Worm (Caenorhabditis elegans): ENCODE measurements around the gene rpn-3.

Gene rpn-3

DNA sequence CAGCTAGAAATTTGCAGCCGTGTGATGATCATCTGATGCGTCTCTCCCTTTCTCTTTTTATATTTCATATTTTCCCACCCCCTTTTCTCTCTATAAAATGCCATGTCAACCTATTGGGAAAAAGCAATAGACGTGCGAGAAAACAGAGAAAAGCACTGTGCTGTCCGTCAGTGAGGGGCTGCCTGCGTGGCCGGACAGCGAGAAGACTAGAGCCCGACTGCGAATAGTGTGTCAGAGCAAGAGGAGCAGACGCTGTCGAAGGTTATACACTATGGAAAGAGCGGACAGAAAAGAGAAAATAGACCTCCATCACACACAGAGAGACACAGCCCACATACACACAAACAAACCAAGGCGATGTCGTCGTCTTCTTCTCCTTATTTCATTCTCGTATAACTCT, 22.1 kb upstream of the rpn-3 start:
- TF ChIP-seq W03F9.2 (tag; optimal IDR thresholded peaks at IDR 0.05), result no peak
- TF ChIP-seq dao-5 (tag; optimal IDR thresholded peaks at IDR 0.05), result peak; percentile 56
- peak; percentile 61 for TF ChIP-seq him-1 (tag; optimal IDR thresholded peaks at IDR 0.05)

- no peak for TF ChIP-seq dao-5 (tag; optimal IDR thresholded peaks at IDR 0.05)
- no peak for TF ChIP-seq W03F9.2 (tag; optimal IDR thresholded peaks at IDR 0.05)
- TF ChIP-seq him-1 (tag; optimal IDR thresholded peaks at IDR 0.05), result no peak
These were observed 20.9 kb upstream of the rpn-3 start, which contains the start of gene cec-1 for ce11 chrIII:8426271-8426670. cec-1 (plus strand) TSS chrIII:8426333.

DNA sequence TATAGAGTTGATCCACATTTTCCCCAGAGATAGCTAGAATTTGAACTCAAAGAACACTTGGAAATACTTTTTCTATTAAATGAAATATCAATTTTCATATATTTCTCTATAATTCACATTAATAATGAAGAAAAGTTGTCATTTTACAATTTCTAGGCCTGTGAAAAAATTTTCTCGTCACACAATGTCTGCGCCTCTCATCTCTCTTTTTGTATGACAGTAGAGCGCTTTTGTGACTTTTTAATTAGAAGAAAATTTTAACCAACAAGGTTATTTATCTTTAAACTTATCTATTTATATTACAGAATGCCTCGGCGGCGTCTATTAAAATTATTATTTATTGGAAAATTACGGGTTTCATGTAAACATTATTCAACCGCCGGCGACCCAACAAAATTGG, 18.1 kb upstream of the rpn-3 start, which contains the start of gene ZK1236.1:
ZK1236.1 (plus strand) TSS at position 263 of the 400 bp plus-strand sequence.
- TF ChIP-seq W03F9.2 (tag; optimal IDR thresholded peaks at IDR 0.05), result no peak
- no peak for TF ChIP-seq dao-5 (tag; optimal IDR thresholded peaks at IDR 0.05)
- no peak for TF ChIP-seq him-1 (tag; optimal IDR thresholded peaks at IDR 0.05)

- no peak for TF ChIP-seq W03F9.2 (tag; optimal IDR thresholded peaks at IDR 0.05)
- no peak for TF ChIP-seq him-1 (tag; optimal IDR thresholded peaks at IDR 0.05)
- TF ChIP-seq dao-5 (tag; optimal IDR thresholded peaks at IDR 0.05), result no peak
These were observed 17.7 kb upstream of the rpn-3 start for ce11 chrIII:8429497-8429896.

ce11 chrIII:8432143-8432542, 15.0 kb upstream of the rpn-3 start, which contains the start of gene ZK1236.5:
ZK1236.5 (minus strand) TSS chrIII:8432214.
- no peak for TF ChIP-seq him-1 (tag; optimal IDR thresholded peaks at IDR 0.05)
- TF ChIP-seq W03F9.2 (tag; optimal IDR thresholded peaks at IDR 0.05), result no peak
- no peak for TF ChIP-seq dao-5 (tag; optimal IDR thresholded peaks at IDR 0.05)

DNA sequence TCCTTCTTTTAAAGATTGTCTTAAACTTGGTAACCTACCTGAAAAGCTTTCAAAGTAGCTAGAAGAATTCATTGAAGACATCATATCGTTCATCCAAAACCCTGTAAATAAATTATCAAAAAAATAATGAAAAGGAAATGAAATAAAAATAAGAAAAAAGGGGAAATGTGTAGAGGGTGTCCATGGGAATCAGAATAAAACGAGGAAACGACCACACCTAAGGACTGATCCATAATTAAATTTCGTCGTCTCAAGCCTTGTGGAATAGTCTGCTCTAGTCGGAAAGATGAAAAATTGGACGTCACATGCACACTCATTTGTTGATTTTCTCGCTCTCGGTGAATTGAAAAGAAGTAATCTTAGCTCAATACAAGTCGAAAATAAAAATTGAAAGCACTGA, 12.1 kb upstream of the rpn-3 start, which contains the start of gene ZK1236.9:
ZK1236.9 (minus strand) TSS at position 101 of the 400 bp plus-strand sequence.
- TF ChIP-seq him-1 (tag; optimal IDR thresholded peaks at IDR 0.05) (no peak), dao-5 (tag; optimal IDR thresholded peaks at IDR 0.05) (no peak), W03F9.2 (tag; optimal IDR thresholded peaks at IDR 0.05) (no peak)

ce11 chrIII:8437763-8438414, 9.3 kb upstream of the rpn-3 start:
- TF ChIP-seq dao-5 (tag; optimal IDR thresholded peaks at IDR 0.05), result no peak
- no peak for TF ChIP-seq W03F9.2 (tag; optimal IDR thresholded peaks at IDR 0.05)
- TF ChIP-seq him-1 (tag; optimal IDR thresholded peaks at IDR 0.05), result no peak

DNA sequence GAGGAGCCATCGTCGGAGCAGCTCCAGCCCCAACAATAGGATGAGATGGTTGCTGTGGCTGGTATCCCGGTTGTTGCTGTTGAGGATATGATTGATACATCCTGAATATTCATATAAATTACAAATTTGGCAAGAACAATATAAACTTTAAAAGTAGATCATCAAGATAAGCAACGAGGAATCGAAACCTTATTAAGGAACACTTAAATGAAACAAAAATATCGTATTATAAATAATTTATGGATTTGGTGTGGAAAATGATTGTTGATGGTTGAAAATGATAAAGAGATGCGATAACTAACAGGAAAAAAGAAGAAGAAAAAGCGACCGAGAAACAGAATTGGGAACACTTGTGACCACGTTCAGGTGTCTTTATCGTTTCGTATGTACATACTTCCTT, 7.8 kb upstream of the rpn-3 start, which contains the start of gene pqn-96:
pqn-96 (minus strand) TSS at position 101 of the 400 bp plus-strand sequence.
- TF ChIP-seq W03F9.2 (tag; optimal IDR thresholded peaks at IDR 0.05) (no peak), him-1 (tag; optimal IDR thresholded peaks at IDR 0.05) (no peak), dao-5 (tag; optimal IDR thresholded peaks at IDR 0.05) (no peak)

DNA sequence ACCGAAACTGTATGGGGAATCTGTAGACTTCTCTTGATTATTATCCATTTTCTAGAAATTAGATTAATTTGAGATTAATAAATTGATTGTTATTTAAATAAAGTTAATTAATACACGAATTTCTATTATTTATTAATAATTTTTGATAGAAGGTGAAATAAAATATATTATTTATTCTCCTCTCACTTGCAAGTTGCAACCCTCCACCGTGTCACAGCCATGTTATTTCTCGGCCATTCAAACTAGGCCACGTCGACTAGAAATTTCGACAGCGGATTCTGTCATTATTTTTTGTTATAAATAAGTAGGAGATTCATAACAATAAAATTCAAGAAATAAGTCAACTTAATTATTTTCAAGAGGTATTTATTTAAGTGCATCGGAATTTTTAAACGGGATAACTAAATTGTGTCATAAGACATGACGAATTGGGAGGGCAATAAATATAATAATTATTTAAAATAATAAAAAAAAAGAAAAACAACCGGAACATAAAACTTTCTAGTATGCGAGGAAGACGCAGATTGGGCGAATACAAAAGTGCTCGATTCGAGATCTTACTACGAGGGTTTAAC, 3.5 kb upstream of the rpn-3 start, which contains the start of gene ufbp-1:
ufbp-1 (minus strand) TSS at position 51 of the 575 bp plus-strand sequence.
- no peak for TF ChIP-seq him-1 (tag; optimal IDR thresholded peaks at IDR 0.05)
- no peak for TF ChIP-seq dao-5 (tag; optimal IDR thresholded peaks at IDR 0.05)
- TF ChIP-seq W03F9.2 (tag; optimal IDR thresholded peaks at IDR 0.05), result peak; percentile 91

ce11 chrIII:8444433-8445090, 2.6 kb upstream of the rpn-3 start:
- no peak for TF ChIP-seq dao-5 (tag; optimal IDR thresholded peaks at IDR 0.05)
- no peak for TF ChIP-seq him-1 (tag; optimal IDR thresholded peaks at IDR 0.05)

DNA sequence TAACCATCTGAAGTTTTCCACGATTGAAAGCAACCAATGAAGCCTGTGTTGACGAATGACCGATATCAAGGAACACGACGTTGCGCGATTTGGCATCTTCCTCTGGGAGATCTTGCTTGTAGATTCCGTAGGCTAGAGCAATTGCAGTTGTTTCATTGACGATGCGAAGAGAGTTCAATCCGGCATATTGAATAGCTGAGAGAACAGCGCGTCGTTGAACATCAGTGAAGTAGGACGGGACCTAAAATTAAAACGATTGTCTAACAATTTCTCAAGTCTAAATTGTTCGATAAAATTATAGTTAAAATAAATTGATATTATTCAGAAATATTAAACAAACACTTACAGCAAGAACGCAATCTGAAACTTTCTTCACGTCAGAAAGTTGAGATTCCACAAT, 1.1 kb upstream of the rpn-3 start:
- TF ChIP-seq him-1 (tag; optimal IDR thresholded peaks at IDR 0.05), result no peak
- no peak for TF ChIP-seq W03F9.2 (tag; optimal IDR thresholded peaks at IDR 0.05)
- TF ChIP-seq dao-5 (tag; optimal IDR thresholded peaks at IDR 0.05), result no peak

ce11 chrIII:8446534-8446933, 619 bp upstream of the rpn-3 start, which contains the start of gene hsp-110:
hsp-110 (minus strand) TSS chrIII:8446909.
- TF ChIP-seq W03F9.2 (tag; optimal IDR thresholded peaks at IDR 0.05) (no peak), dao-5 (tag; optimal IDR thresholded peaks at IDR 0.05) (no peak), him-1 (tag; optimal IDR thresholded peaks at IDR 0.05) (no peak)

- TF ChIP-seq W03F9.2 (tag; optimal IDR thresholded peaks at IDR 0.05) (peak; percentile 61), dao-5 (tag; optimal IDR thresholded peaks at IDR 0.05) (no peak), him-1 (tag; optimal IDR thresholded peaks at IDR 0.05) (no peak)
These were observed 2.1 kb downstream of the rpn-3 start, which contains the start of gene mrpl-32 for ce11 chrIII:8449160-8449807. mrpl-32 (plus strand) TSS chrIII:8449757.
